Fruit fly (Drosophila melanogaster) Kc167 (cell line): ENCODE data around the gene D12.

Experiments
- Myc ChIP-seq: fragments of >200 bp; optimal IDR thresholded peaks from 2 replicates; lab custom pipeline; 2017; ENCODE audit warnings: missing external identifiers
- Sin3A ChIP-seq: fragments of >200 bp; optimal IDR thresholded peaks from 2 replicates; lab custom pipeline; 2018; ENCODE audit warnings: missing external identifiers
- h ChIP-seq: fragments of >200 bp; optimal IDR thresholded peaks from 3 replicates; lab custom pipeline; 2018; ENCODE audit warnings: missing external identifiers

dm6 chr2L:8411530-8411929 lies 25.6 kb downstream of the D12 start, which contains the start of gene Naglu:
- TF ChIP-seq Sin3A (lab: Kevin White, UChicago) (no peak), h (lab: Kevin White, UChicago) (no peak), Myc (lab: Kevin White, UChicago) (no peak)
